Fruit fly (Drosophila melanogaster): Measurements from ENCODE around the gene Hsc70-2.

Gene Hsc70-2

DNA sequence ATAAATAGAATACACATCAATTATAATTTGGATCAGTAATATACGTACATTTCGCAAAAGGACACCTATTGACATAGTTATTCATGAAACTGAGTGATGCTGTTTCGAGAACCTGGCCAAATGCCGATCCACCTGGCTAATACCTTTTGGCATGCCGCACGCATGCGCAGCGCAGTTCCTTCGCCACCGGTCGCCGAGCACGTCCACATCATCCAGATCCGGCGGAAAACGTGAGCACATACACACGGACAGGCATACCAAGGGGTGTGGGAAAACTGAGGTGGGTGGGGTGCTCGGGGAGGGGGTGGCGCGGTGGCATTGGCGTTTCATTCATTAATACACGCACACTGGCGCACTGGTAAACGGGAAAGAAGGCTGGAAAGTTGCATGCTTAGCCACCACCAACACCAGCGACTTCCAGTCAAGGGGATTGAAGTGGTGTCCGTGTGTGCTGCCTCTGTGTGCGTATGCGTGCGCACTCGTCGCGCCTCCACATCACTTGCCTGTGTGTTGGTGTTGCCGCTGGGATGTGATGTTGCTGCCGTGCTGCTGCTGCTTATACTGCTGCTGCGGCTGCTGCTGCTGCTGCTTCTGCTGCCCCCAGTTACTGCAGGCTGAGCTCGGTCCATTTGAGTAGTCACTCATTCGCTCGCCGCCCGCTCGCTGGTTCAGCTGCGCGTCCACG, 12.7 kb downstream of the Hsc70-2 start, which contains the start of gene sim:
TSS of gene sim (plus strand) at position 635 of the 685 bp plus-strand sequence.
- TF ChIP-seq fkh (GFP tag; optimal IDR thresholded peaks at IDR 0.05) (no peak), eg (GFP tag; IDR thresholded peaks at IDR 0.05) (0 out of 3 replicates have a peak, but pooled peaks have one; percentile 28), CG7368 (GFP tag; optimal IDR thresholded peaks at IDR 0.05) (no peak), CG8632 (GFP tag; optimal IDR thresholded peaks at IDR 0.05) (no peak), CG3032 (tag; optimal IDR thresholded peaks at IDR 0.05) (no peak), CG6792 (GFP tag; optimal IDR thresholded peaks at IDR 0.05) (no peak), ss (GFP tag; optimal IDR thresholded peaks at IDR 0.05) (peak in 1 of 2 experiments; percentile 42), CG32006 (GFP tag; optimal IDR thresholded peaks at IDR 0.05) (no peak), CG3919 (GFP tag; optimal IDR thresholded peaks at IDR 0.05) (peak; percentile 46)

dm6 chr3R:13063746-13064592, 19.4 kb downstream of the Hsc70-2 start:
- TF ChIP-seq Eip78C (GFP tag) (peak; percentile 48), CG32006 (GFP tag; optimal IDR thresholded peaks at IDR 0.05) (peak; percentile 49), CG3032 (tag; optimal IDR thresholded peaks at IDR 0.05) (no peak), Eip93F (GFP tag; optimal IDR thresholded peaks at IDR 0.05) (no peak), CG11902 (GFP tag; optimal IDR thresholded peaks at IDR 0.05) (no peak), CG4318 (GFP tag; optimal IDR thresholded peaks at IDR 0.05) (no peak), svp (GFP tag) (no peak), ss (GFP tag; optimal IDR thresholded peaks at IDR 0.05) (peak; percentile 36 to 54), OdsH (GFP tag; optimal IDR thresholded peaks at IDR 0.05) (no peak), Sox102F (GFP tag; optimal IDR thresholded peaks at IDR 0.05) (no peak), cyc (GFP tag; optimal IDR thresholded peaks at IDR 0.05) (no peak), achi (GFP tag; optimal IDR thresholded peaks at IDR 0.05) (no peak), Smox (GFP tag; optimal IDR thresholded peaks at IDR 0.05) (no peak), Sox15 (GFP tag; optimal IDR thresholded peaks at IDR 0.05) (no peak), CG1621 (tag; optimal IDR thresholded peaks at IDR 0.05) (no peak), acj6 (GFP tag; optimal IDR thresholded peaks at IDR 0.05) (no peak), CG31627 (GFP tag; optimal IDR thresholded peaks at IDR 0.05) (no peak), esn (GFP tag; optimal IDR thresholded peaks at IDR 0.05) (no peak), Gug (GFP tag; IDR thresholded peaks at IDR 0.05) (no peak), CG6792 (GFP tag; optimal IDR thresholded peaks at IDR 0.05) (peak; percentile 3), dsx (GFP tag; optimal IDR thresholded peaks at IDR 0.05; ENCODE audit: poor library complexity, severe bottlenecking) (no peak), lz (GFP tag; optimal IDR thresholded peaks at IDR 0.05) (no peak), CG9139 (GFP tag; optimal IDR thresholded peaks at IDR 0.05) (no peak), Ets96B (tag; optimal IDR thresholded peaks at IDR 0.05) (no peak), eg (GFP tag; IDR thresholded peaks at IDR 0.05) (peak; percentile 8; the same call in 1 of the 3 replicates), fkh (GFP tag; optimal IDR thresholded peaks at IDR 0.05) (peak; percentile 96), CG10631 (GFP tag; optimal IDR thresholded peaks at IDR 0.05) (no peak), Ets21C (GFP tag; optimal IDR thresholded peaks at IDR 0.05) (no peak), vri (GFP tag; optimal IDR thresholded peaks at IDR 0.05) (no peak), salr (GFP tag; optimal IDR thresholded peaks at IDR 0.05) (no peak), CG6808 (GFP tag; optimal IDR thresholded peaks at IDR 0.05) (no peak), CG6163 (GFP tag; IDR thresholded peaks at IDR 0.05) (peak; percentile 25; the same call in 1 of the 3 replicates), CG3919 (GFP tag; optimal IDR thresholded peaks at IDR 0.05) (no peak)

DNA sequence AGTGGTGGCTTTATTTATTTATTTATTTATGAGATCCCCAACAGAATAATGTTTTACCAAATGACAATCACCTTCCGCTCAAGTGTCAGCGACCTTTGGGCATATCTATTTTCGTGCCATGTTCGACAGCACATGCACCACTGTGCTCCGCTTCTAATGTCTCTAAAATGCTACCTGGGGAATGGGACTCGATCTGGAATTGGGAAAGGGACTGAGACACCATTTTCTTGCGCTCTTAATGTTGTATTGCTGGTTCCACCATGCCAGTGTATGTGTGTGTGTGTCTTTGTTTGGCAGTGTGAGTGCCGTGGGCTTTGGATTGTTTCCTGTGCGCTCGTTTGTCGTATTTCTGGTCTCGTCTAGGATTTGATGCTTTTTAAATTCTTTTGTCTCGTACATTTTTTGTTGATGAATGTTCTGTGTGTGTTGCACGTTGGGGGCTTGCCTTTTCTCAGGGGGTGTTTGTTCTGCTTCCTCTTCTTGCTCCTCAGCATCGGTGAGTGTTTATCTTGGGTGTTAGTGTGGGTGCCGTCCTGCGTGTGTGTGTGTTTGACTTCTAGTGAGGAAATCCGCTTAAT, 20.7 kb downstream of the Hsc70-2 start:
- TF ChIP-seq net (GFP tag; optimal IDR thresholded peaks at IDR 0.05) (no peak), eg (GFP tag; IDR thresholded peaks at IDR 0.05) (no peak), spab (GFP tag; optimal IDR thresholded peaks at IDR 0.05) (no peak), fkh (GFP tag; optimal IDR thresholded peaks at IDR 0.05) (peak; percentile 21), acj6 (GFP tag; optimal IDR thresholded peaks at IDR 0.05) (no peak), fd85E (GFP tag; optimal IDR thresholded peaks at IDR 0.05) (no peak)

Measured in whole organism, prepupa.